Fruit fly (Drosophila melanogaster) whole organism, prepupa: ENCODE measurements around the gene Mcad.

Source experiments
- CG11294 ChIP-seq: fragments of 200-800 bp; sonication (Bioruptor generic); IDR thresholded peaks from 2 replicates; pipeline ENCODE4 v1.3.6; 2022; ENCODE audit warnings: missing biosample characterization, missing genetic modification characterization
- CG11762 ChIP-seq: fragments of 200-800 bp; sonication (Bioruptor generic); optimal IDR thresholded peaks from 3 replicates; lab custom pipeline; 2016; ENCODE audit warnings: missing biosample characterization, missing genetic modification characterization; ENCODE audit not compliant: insufficient read depth
- CG11902 ChIP-seq: fragments of 200-800 bp; sonication (Bioruptor generic); optimal IDR thresholded peaks from 3 replicates; lab custom pipeline; 2016; ENCODE audit warnings: missing biosample characterization, missing genetic modification characterization
- CG1621 ChIP-seq: fragments of 200-800 bp; sonication (Bioruptor generic); optimal IDR thresholded peaks from 3 replicates; lab custom pipeline; 2018; ENCODE audit warnings: missing biosample characterization, mild to moderate bottlenecking, missing genetic modification characterization
- CG16779 ChIP-seq: fragments of 200-800 bp; sonication (Bioruptor generic); optimal IDR thresholded peaks from 3 replicates; lab custom pipeline; 2017; ENCODE audit warnings: missing biosample characterization, mild to moderate bottlenecking, missing genetic modification characterization
- CG3032 ChIP-seq: fragments of 200-800 bp; optimal IDR thresholded peaks from 2 replicates; lab custom pipeline; 2019; ENCODE audit warnings: missing biosample characterization, mild to moderate bottlenecking, missing genetic modification characterization, moderate library complexity
- CG31627 ChIP-seq: fragments of 200-800 bp; sonication (Bioruptor generic); optimal IDR thresholded peaks from 3 replicates; lab custom pipeline; 2016; ENCODE audit warnings: missing biosample characterization, missing genetic modification characterization
- CG32006 ChIP-seq: fragments of 200-800 bp; sonication (Bioruptor generic); optimal IDR thresholded peaks from 3 replicates; lab custom pipeline; 2017; ENCODE audit warnings: missing biosample characterization, mild to moderate bottlenecking, missing genetic modification characterization
- CG3919 ChIP-seq: fragments of 200-800 bp; sonication (Bioruptor generic); optimal IDR thresholded peaks from 3 replicates; lab custom pipeline; 2016; ENCODE audit warnings: missing biosample characterization, missing genetic modification characterization
- CG6163 ChIP-seq: fragments of 200-800 bp; sonication (Bioruptor generic); IDR thresholded peaks from 3 replicates; pipeline ENCODE4 v1.3.6; 2022; ENCODE audit warnings: missing biosample characterization, missing genetic modification characterization
- CG6276 ChIP-seq: fragments of 200-800 bp; sonication (Bioruptor generic); optimal IDR thresholded peaks from 2 replicates; lab custom pipeline; 2017; ENCODE audit warnings: missing biosample characterization, mild to moderate bottlenecking, missing genetic modification characterization
- CG6792 ChIP-seq: fragments of 200-800 bp; sonication (Bioruptor generic); optimal IDR thresholded peaks from 3 replicates; lab custom pipeline; 2016; ENCODE audit warnings: missing biosample characterization, missing genetic modification characterization
- CG8119 ChIP-seq: fragments of 200-800 bp; sonication (Bioruptor generic); IDR thresholded peaks from 3 replicates; pipeline ENCODE4 v1.3.6; 2022; ENCODE audit warnings: missing biosample characterization, missing genetic modification characterization
- CG8319 ChIP-seq: fragments of 200-800 bp; sonication (Bioruptor generic); optimal IDR thresholded peaks from 3 replicates; lab custom pipeline; 2016; ENCODE audit warnings: missing biosample characterization, missing genetic modification characterization
- CG8632 ChIP-seq: fragments of 200-800 bp; sonication (Bioruptor generic); optimal IDR thresholded peaks from 3 replicates; lab custom pipeline; 2016; ENCODE audit warnings: missing biosample characterization, missing genetic modification characterization
- CG9139 ChIP-seq: fragments of 200-800 bp; sonication (Bioruptor generic); optimal IDR thresholded peaks from 3 replicates; lab custom pipeline; 2017; ENCODE audit warnings: missing biosample characterization, mild to moderate bottlenecking, missing genetic modification characterization
- Eip75B ChIP-seq: fragments of 200-800 bp; sonication (Bioruptor generic); optimal IDR thresholded peaks from 3 replicates; lab custom pipeline; 2016; ENCODE audit warnings: missing biosample characterization, missing genetic modification characterization
- Eip78C ChIP-seq: fragments of 200-800 bp; sonication (Bioruptor generic); peaks from one replicate; lab custom pipeline; 2016; ENCODE audit warnings: missing biosample characterization, missing genetic modification characterization
- Eip93F ChIP-seq: fragments of 200-800 bp; sonication (Bioruptor generic); optimal IDR thresholded peaks from 2 replicates; lab custom pipeline; 2016; ENCODE audit warnings: missing biosample characterization, mild to moderate bottlenecking, missing genetic modification characterization
- Ets96B ChIP-seq: fragments of 200-800 bp; optimal IDR thresholded peaks from 2 replicates; lab custom pipeline; 2019; ENCODE audit warnings: missing biosample characterization, mild to moderate bottlenecking, missing genetic modification characterization, moderate library complexity
- Hr38 ChIP-seq: sonication (Bioruptor generic); optimal IDR thresholded peaks from 2 replicates; lab custom pipeline; 2016; ENCODE audit warnings: missing biosample characterization, missing genetic modification characterization
- Hr39 ChIP-seq: fragments of 200-800 bp; sonication (Bioruptor generic); optimal IDR thresholded peaks from 2 replicates; lab custom pipeline; 2016; ENCODE audit warnings: missing biosample characterization, missing genetic modification characterization
- Hr4 ChIP-seq: fragments of 200-800 bp; sonication (Bioruptor generic); optimal IDR thresholded peaks from 3 replicates; lab custom pipeline; 2016; ENCODE audit warnings: missing biosample characterization, missing genetic modification characterization
- Lpt ChIP-seq: fragments of 200-800 bp; sonication (Bioruptor generic); optimal IDR thresholded peaks from 3 replicates; lab custom pipeline; 2016; ENCODE audit warnings: missing biosample characterization, missing genetic modification characterization
- Met ChIP-seq: fragments of 200-800 bp; sonication (Bioruptor generic); optimal IDR thresholded peaks from 3 replicates; lab custom pipeline; 2016; ENCODE audit warnings: missing biosample characterization, missing genetic modification characterization
- Smox ChIP-seq: fragments of 200-800 bp; sonication (Bioruptor generic); optimal IDR thresholded peaks from 3 replicates; lab custom pipeline; 2016; ENCODE audit warnings: missing biosample characterization, missing genetic modification characterization
- Sox102F ChIP-seq: fragments of 200-800 bp; sonication (Bioruptor generic); optimal IDR thresholded peaks from 2 replicates; lab custom pipeline; 2016; ENCODE audit warnings: missing biosample characterization, mild to moderate bottlenecking, missing genetic modification characterization
- Sox15 ChIP-seq: fragments of 200-800 bp; sonication (Bioruptor generic); optimal IDR thresholded peaks from 3 replicates; lab custom pipeline; 2016; ENCODE audit warnings: missing biosample characterization, missing genetic modification characterization
- acj6 ChIP-seq: fragments of 200-800 bp; sonication (Bioruptor generic); optimal IDR thresholded peaks from 3 replicates; lab custom pipeline; 2016; ENCODE audit warnings: missing biosample characterization, missing genetic modification characterization
- cyc ChIP-seq: fragments of 200-800 bp; sonication (Bioruptor generic); optimal IDR thresholded peaks from 3 replicates; lab custom pipeline; 2016; ENCODE audit warnings: missing biosample characterization, missing genetic modification characterization
- dac ChIP-seq: fragments of 200-800 bp; sonication (Bioruptor generic); optimal IDR thresholded peaks from 2 replicates; lab custom pipeline; 2017; ENCODE audit warnings: missing biosample characterization, mild to moderate bottlenecking, missing genetic modification characterization
- esn ChIP-seq: fragments of 200-800 bp; sonication (Bioruptor generic); optimal IDR thresholded peaks from 2 replicates; lab custom pipeline; 2016; ENCODE audit warnings: missing biosample characterization, mild to moderate bottlenecking, missing genetic modification characterization, moderate library complexity
- fkh ChIP-seq: fragments of 200-800 bp; sonication (Bioruptor generic); optimal IDR thresholded peaks from 3 replicates; lab custom pipeline; 2017; ENCODE audit warnings: missing biosample characterization, mild to moderate bottlenecking, missing genetic modification characterization, moderate library complexity
- lz ChIP-seq: fragments of 200-800 bp; sonication (Bioruptor generic); optimal IDR thresholded peaks from 3 replicates; lab custom pipeline; 2016; ENCODE audit warnings: missing biosample characterization, missing genetic modification characterization
- pdm3 ChIP-seq: fragments of 200-800 bp; sonication (Bioruptor generic); optimal IDR thresholded peaks from 3 replicates; lab custom pipeline; 2016; ENCODE audit warnings: missing biosample characterization, missing genetic modification characterization
- svp ChIP-seq: fragments of 200-800 bp; sonication (Bioruptor generic); peaks from one replicate; lab custom pipeline; 2016; ENCODE audit warnings: missing biosample characterization, missing genetic modification characterization
- topi ChIP-seq: fragments of 200-800 bp; sonication (Bioruptor generic); optimal IDR thresholded peaks from 3 replicates; lab custom pipeline; 2016; ENCODE audit warnings: missing biosample characterization, missing genetic modification characterization

Mcad gene

DNA sequence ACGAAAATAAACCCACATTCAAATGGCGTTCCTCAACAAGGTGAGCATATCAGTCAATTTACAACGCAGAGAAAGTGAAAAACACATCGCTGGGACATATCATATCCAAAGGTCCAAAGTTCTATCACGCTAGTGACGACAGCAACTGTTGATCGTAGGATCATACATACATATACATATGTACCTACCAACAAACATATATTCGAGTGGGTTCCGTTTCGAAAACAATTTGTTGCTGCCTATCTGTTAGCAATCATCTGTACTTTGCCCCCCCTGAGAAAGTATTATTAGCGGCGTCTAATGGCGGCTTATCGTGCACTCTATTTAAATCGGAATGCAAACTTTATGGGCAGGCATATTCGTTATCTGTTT is 254 bp downstream of the Mcad start (continued):
- TF ChIP-seq CG31627 (GFP tag; lab: Kevin White, UChicago) (no peak), CG11762 (no peak), CG11902 (GFP tag; lab: Kevin White, UChicago) (no peak)
- TF ChIP-seq, all 60 proteins: peak for 4

DNA sequence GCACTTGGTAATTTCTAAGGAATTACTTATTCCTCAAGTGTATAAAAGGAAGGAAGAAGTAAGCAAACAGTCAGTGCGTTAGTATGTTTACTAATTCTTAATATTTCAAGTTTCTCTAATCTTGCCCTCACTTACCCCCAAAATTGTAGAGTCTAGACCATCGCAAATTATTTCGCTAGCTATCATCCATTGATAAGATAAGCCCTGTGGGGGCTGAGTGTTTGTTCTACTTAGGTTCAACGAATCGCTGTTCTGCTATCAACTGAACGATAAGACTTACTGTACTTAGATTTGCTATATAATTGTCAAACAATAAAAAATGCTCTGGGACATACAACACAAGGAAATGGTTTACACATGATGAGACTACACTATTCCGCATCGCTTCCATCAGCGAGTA is 2.4 kb downstream of the Mcad start:
- no peak for TF ChIP-seq CG9139 (GFP tag; lab: Kevin White, UChicago)
- TF ChIP-seq Eip93F (GFP tag; lab: Kevin White, UChicago) = peak; percentile 72
- TF ChIP-seq CG16779 = no peak

DNA sequence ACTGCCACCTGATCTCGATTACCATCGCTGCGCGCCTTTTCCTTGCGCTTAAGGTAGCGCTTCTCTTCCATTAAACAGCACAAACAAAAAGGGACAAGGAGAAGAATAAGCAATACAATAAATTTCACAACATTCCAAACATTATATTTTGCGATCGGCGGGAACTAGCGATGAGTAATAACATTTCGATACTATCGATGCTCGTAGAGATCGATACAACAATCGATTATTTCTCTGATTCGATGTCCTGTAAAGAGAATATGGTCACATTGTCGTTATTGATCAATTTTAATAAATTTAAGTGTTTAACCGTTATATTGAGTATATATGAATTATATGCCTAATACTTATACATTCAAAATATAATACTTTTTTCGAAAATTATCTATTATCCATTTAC is 7.1 kb downstream of the Mcad start, which contains the start of gene CG7457:
Gene CG7457 (minus strand): TSS at position 189 of the 400 bp plus-strand sequence.
- TF ChIP-seq CG1621 (tag; lab: Kevin White, UChicago) (peak; percentile 4), Smox (GFP tag; lab: Kevin White, UChicago) (no peak), CG32006 (GFP tag; lab: Kevin White, UChicago) (no peak), fkh (no peak), Eip75B (GFP tag; lab: Kevin White, UChicago) (no peak), CG8119 (no peak), CG11294 (GFP tag; lab: Robert Waterston, UW) (no peak), Met (GFP tag; lab: Kevin White, UChicago) (no peak), Eip93F (GFP tag; lab: Kevin White, UChicago) (no peak), CG3032 (tag; lab: Kevin White, UChicago) (no peak), CG11902 (GFP tag; lab: Kevin White, UChicago) (no peak), esn (GFP tag; lab: Kevin White, UChicago) (peak; percentile 13), CG6792 (no peak), cyc (GFP tag; lab: Kevin White, UChicago) (no peak), CG3919 (GFP tag; lab: Kevin White, UChicago) (no peak), acj6 (no peak)

DNA sequence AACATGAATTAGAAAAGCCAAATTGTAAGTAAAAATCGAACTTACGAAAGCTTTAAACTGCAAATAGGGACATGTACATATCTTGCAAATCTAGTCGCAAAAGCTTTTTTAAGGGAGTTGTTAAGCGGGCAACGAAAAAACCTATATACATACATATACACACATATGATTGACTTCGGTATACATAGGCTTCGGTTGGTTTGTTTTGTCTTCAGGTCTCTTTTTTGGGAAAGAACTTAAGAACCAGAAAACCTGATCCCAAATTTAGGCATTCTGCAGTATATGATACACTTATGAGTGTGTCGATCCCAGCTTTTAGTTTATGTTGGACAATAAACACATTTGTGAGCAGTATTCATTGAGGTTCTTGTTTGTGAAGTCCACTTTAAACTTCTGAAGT is 7.5 kb downstream of the Mcad start:
- TF ChIP-seq CG8119 (no peak), Smox (GFP tag; lab: Kevin White, UChicago) (no peak), Sox102F (GFP tag; lab: Kevin White, UChicago) (no peak), svp (no peak), esn (GFP tag; lab: Kevin White, UChicago) (no peak), Hr4 (GFP tag; lab: Kevin White, UChicago) (no peak), lz (no peak), CG11902 (GFP tag; lab: Kevin White, UChicago) (no peak), CG8632 (GFP tag; lab: Kevin White, UChicago) (no peak), cyc (GFP tag; lab: Kevin White, UChicago) (no peak), CG6276 (no peak), CG8319 (GFP tag; lab: Kevin White, UChicago) (no peak), Eip93F (GFP tag; lab: Kevin White, UChicago) (no peak), CG6163 (GFP tag; lab: Robert Waterston, UW) (no peak), Hr38 (GFP tag; lab: Kevin White, UChicago) (no peak), Lpt (GFP tag; lab: Kevin White, UChicago) (no peak)

DNA sequence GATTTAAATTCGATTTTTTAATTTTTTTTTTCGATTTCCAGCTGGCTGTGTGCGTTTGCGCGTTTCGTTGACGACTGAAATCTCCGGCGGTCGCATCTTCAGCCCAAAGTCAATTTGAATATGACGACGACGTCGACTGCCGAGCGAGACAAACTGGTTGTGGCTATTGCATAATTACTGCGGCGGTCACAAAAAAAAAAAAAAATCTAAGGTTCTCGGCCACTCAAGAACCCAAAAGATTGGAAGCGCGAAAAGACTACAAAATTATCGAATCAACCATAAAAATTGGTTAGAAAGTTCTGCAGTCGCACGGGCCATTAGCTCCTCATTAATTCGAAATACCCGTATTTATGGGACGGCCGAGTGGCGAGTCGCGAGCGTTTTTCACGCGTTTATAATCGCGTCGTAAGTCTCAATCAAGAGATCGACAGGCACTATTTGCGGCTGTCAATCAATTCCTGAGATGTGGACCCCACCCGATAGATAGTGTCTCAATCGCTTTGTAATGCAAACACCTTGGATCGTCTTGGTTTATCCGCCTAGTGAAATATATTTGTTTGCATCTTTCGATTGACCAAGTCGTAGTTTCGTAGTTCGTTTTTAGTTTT is 13.1 kb downstream of the Mcad start, which contains the start of gene CG8492:
Gene CG8492 (minus strand): TSS at position 51 of the 608 bp plus-strand sequence.
- TF ChIP-seq pdm3 (no peak), topi (GFP tag; lab: Kevin White, UChicago) (no peak), Hr39 (no peak), lz (no peak), dac (GFP tag; lab: Kevin White, UChicago) (no peak), Eip93F (GFP tag; lab: Kevin White, UChicago) (no peak), CG8119 (no peak), Ets96B (tag; lab: Kevin White, UChicago) (no peak), CG6163 (GFP tag; lab: Robert Waterston, UW) (no peak), CG6792 (no peak), Sox15 (GFP tag; lab: Kevin White, UChicago) (no peak), Eip78C (GFP tag; lab: Kevin White, UChicago) (no peak)
